Worm (Caenorhabditis elegans): ENCODE measurements around the gene ZK970.8.

DNA sequence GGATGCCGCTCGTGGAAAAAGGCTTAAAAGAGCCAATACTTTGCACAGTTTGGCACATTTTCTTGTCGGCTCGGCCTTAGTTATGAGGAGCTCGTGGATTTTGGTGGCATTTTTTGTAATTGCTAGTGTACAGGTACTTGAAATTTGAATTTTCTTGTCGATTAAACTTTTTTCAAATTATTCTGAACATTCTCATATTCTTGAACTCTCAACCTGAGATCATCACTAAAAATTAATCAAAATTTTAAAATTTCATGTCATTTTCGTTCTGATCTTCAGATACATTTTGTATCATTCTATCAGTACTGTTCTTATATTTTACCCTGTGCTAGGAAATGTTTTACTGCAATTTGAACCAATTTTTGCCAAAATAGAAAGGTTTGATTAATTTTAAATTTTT, 12.0 kb downstream of the ZK970.8 start, which contains the start of gene idpp-4:
- TF ChIP-seq snpc-4 (tag; optimal IDR thresholded peaks at IDR 0.05) (no peak), nhr-76 (tag; optimal IDR thresholded peaks at IDR 0.05) (no peak), elt-3 (tag; optimal IDR thresholded peaks at IDR 0.05) (no peak), nhr-237 (tag; optimal IDR thresholded peaks at IDR 0.05) (no peak), ZK546.5 (tag; optimal IDR thresholded peaks at IDR 0.05) (no peak), ztf-4 (tag; optimal IDR thresholded peaks at IDR 0.05) (no peak), jun-1 (tag; optimal IDR thresholded peaks at IDR 0.05) (no peak)
